Fruit fly (Drosophila melanogaster) whole organism, embryonic: ENCODE data around the gene Usp8.

Experiments
- CG10267 ChIP-seq: fragments of 200-800 bp; sonication (Bioruptor generic); optimal IDR thresholded peaks from 2 replicates; lab custom pipeline; 2018; ENCODE audit warnings: missing biosample characterization, mild to moderate bottlenecking, missing genetic modification characterization, moderate library complexity
- CG10979 ChIP-seq: fragments of 200-800 bp; sonication (Bioruptor generic); optimal IDR thresholded peaks from 2 replicates; lab custom pipeline; 2018; ENCODE audit warnings: missing biosample characterization, mild to moderate bottlenecking, missing genetic modification characterization, moderate library complexity
- CG12391 ChIP-seq: fragments of 200-800 bp; sonication (Bioruptor generic); optimal IDR thresholded peaks from 3 replicates; lab custom pipeline; 2018; ENCODE audit warnings: missing biosample characterization, mild to moderate bottlenecking, missing genetic modification characterization, moderate library complexity
- CG12744 ChIP-seq: fragments of 200-800 bp; sonication (Bioruptor generic); optimal IDR thresholded peaks from 2 replicates; lab custom pipeline; 2016; ENCODE audit warnings: missing biosample characterization, missing genetic modification characterization
- CG13624 ChIP-seq: fragments of 200-800 bp; sonication (Bioruptor generic); optimal IDR thresholded peaks from 2 replicates; lab custom pipeline; 2016; ENCODE audit warnings: missing biosample characterization, missing genetic modification characterization
- CG13775 ChIP-seq: fragments of 200-800 bp; sonication (Bioruptor generic); optimal IDR thresholded peaks from 3 replicates; lab custom pipeline; 2017; ENCODE audit warnings: missing biosample characterization, mild to moderate bottlenecking, missing genetic modification characterization
- CG1602 ChIP-seq: fragments of 200-800 bp; sonication (Bioruptor generic); optimal IDR thresholded peaks from 3 replicates; lab custom pipeline; 2016; ENCODE audit warnings: missing biosample characterization, missing genetic modification characterization
- CG18619 ChIP-seq: fragments of 200-800 bp; sonication (Bioruptor generic); optimal IDR thresholded peaks from 3 replicates; lab custom pipeline; 2017; ENCODE audit warnings: missing biosample characterization, mild to moderate bottlenecking, missing genetic modification characterization
- CG32532 ChIP-seq: fragments of 200-800 bp; sonication (Bioruptor generic); IDR thresholded peaks from 2 replicates; pipeline ENCODE4 v1.3.6; 2022; ENCODE audit warnings: missing biosample characterization, missing genetic modification characterization
- CG33213 ChIP-seq: fragments of 200-800 bp; sonication (Bioruptor generic); optimal IDR thresholded peaks from 3 replicates; lab custom pipeline; 2016; ENCODE audit warnings: missing biosample characterization, missing genetic modification characterization
- CG34224 ChIP-seq: fragments of 200-800 bp; sonication (Bioruptor generic); IDR thresholded peaks from 3 replicates; pipeline ENCODE4 v1.3.6; 2022; ENCODE audit warnings: missing biosample characterization, missing genetic modification characterization; ENCODE audit not compliant: partially characterized antibody
- CG6791 ChIP-seq: fragments of 200-800 bp; sonication (Bioruptor generic); IDR thresholded peaks from 3 replicates; pipeline ENCODE4 v1.3.6; 2022; ENCODE audit warnings: missing biosample characterization, missing genetic modification characterization; ENCODE audit not compliant: partially characterized antibody
- CG7372 ChIP-seq: fragments of 200-800 bp; sonication (Bioruptor generic); IDR thresholded peaks from 2 replicates; pipeline ENCODE4 v1.3.6; 2022; ENCODE audit warnings: missing biosample characterization, missing genetic modification characterization
- CG7556 ChIP-seq: fragments of 200-800 bp; sonication (Bioruptor generic); optimal IDR thresholded peaks from 2 replicates; lab custom pipeline; 2017; ENCODE audit warnings: missing biosample characterization, mild to moderate bottlenecking, missing genetic modification characterization
- CG9215 ChIP-seq: fragments of 200-800 bp; sonication (Bioruptor generic); IDR thresholded peaks from 2 replicates; pipeline ENCODE4 v1.3.6; 2022; ENCODE audit warnings: missing biosample characterization, missing genetic modification characterization
- CG9727 ChIP-seq: fragments of 200-800 bp; sonication (Bioruptor generic); optimal IDR thresholded peaks from 3 replicates; lab custom pipeline; 2017; ENCODE audit warnings: missing biosample characterization, mild to moderate bottlenecking, missing genetic modification characterization
- CG9797 ChIP-seq: fragments of 200-800 bp; sonication (Bioruptor generic); optimal IDR thresholded peaks from 3 replicates; lab custom pipeline; 2018; ENCODE audit warnings: missing biosample characterization, mild to moderate bottlenecking, missing genetic modification characterization
- CG9932 ChIP-seq: fragments of 200-800 bp; sonication (Bioruptor generic); IDR thresholded peaks from 2 replicates; pipeline ENCODE4 v1.3.6; 2022; ENCODE audit warnings: missing biosample characterization, missing genetic modification characterization
- Dll ChIP-seq: fragments of 200-800 bp; sonication (Bioruptor generic); IDR thresholded peaks from 4 replicates; pipeline ENCODE4 v1.3.6; 2022; ENCODE audit warnings: missing biosample characterization, missing genetic modification characterization; ENCODE audit not compliant: partially characterized antibody
- E2f1 ChIP-seq: fragments of 200-800 bp; sonication (Bioruptor generic); IDR thresholded peaks from 2 replicates; pipeline ENCODE4 v1.3.6; 2022; ENCODE audit warnings: missing biosample characterization, missing genetic modification characterization
- Ets65A ChIP-seq: fragments of 200-800 bp; sonication (Bioruptor generic); peaks from one replicate; lab custom pipeline; 2016; ENCODE audit warnings: missing biosample characterization, missing genetic modification characterization
- Fer3 ChIP-seq: fragments of 200-800 bp; sonication (Bioruptor generic); optimal IDR thresholded peaks from 2 replicates; lab custom pipeline; 2018; ENCODE audit warnings: missing biosample characterization, mild to moderate bottlenecking, missing genetic modification characterization, moderate library complexity
- Gsc ChIP-seq: fragments of 200-800 bp; sonication (Bioruptor generic); IDR thresholded peaks from 2 replicates; pipeline ENCODE4 v1.3.6; 2022; ENCODE audit warnings: missing biosample characterization, missing genetic modification characterization
- HLH54F ChIP-seq: fragments of 200-800 bp; sonication (Bioruptor generic); optimal IDR thresholded peaks from 3 replicates; lab custom pipeline; 2016; ENCODE audit warnings: missing biosample characterization, missing genetic modification characterization
- Hr3 ChIP-seq: fragments of 200-800 bp; sonication (Bioruptor generic); optimal IDR thresholded peaks from 3 replicates; lab custom pipeline; 2016; ENCODE audit warnings: missing biosample characterization, missing genetic modification characterization
- Meics ChIP-seq: fragments of 200-800 bp; sonication (Bioruptor generic); optimal IDR thresholded peaks from 2 replicates; lab custom pipeline; 2017; ENCODE audit warnings: missing biosample characterization, mild to moderate bottlenecking, missing genetic modification characterization
- NFAT ChIP-seq: fragments of 200-800 bp; sonication (Bioruptor generic); IDR thresholded peaks from 2 replicates; pipeline ENCODE4 v1.3.6; 2022; ENCODE audit warnings: missing biosample characterization, missing genetic modification characterization
- NK7.1 ChIP-seq: fragments of 200-800 bp; sonication (Bioruptor generic); optimal IDR thresholded peaks from 3 replicates; lab custom pipeline; 2016; ENCODE audit warnings: missing biosample characterization, missing genetic modification characterization
- Nf-YB ChIP-seq: fragments of 200-800 bp; sonication (Bioruptor generic); optimal IDR thresholded peaks from 3 replicates; lab custom pipeline; 2019; ENCODE audit warnings: missing biosample characterization, mild to moderate bottlenecking, missing genetic modification characterization, moderate library complexity
- Oli ChIP-seq: fragments of 200-800 bp; sonication (Bioruptor generic); optimal IDR thresholded peaks from 2 replicates; lab custom pipeline; 2018; ENCODE audit warnings: missing biosample characterization, mild to moderate bottlenecking, missing genetic modification characterization, moderate library complexity
- Sry-β ChIP-seq: fragments of 200-800 bp; sonication (Bioruptor generic); optimal IDR thresholded peaks from 2 replicates; lab custom pipeline; 2018; ENCODE audit warnings: missing biosample characterization, mild to moderate bottlenecking, missing genetic modification characterization, moderate library complexity
- TFAM ChIP-seq: fragments of 200-800 bp; sonication (Bioruptor generic); optimal IDR thresholded peaks from 2 replicates; lab custom pipeline; 2017; ENCODE audit warnings: missing biosample characterization, missing genetic modification characterization, inconsistent platforms
- bsh ChIP-seq, 2 experiments: fragments of 200-800 bp; sonication (Bioruptor generic); optimal IDR thresholded peaks; 2 replicates each; lab custom pipeline; 2017 to 2018; ENCODE audit warnings: mild to moderate bottlenecking in 2 of 2, missing biosample characterization in 2 of 2, missing genetic modification characterization in 2 of 2, moderate library complexity in 1 of 2
- cato ChIP-seq: fragments of 200-800 bp; sonication (Bioruptor generic); optimal IDR thresholded peaks from 2 replicates; lab custom pipeline; 2016; ENCODE audit warnings: missing biosample characterization, missing genetic modification characterization, borderline replicate concordance
- caup ChIP-seq: fragments of 200-800 bp; sonication (Bioruptor generic); optimal IDR thresholded peaks from 3 replicates; lab custom pipeline; 2017; ENCODE audit warnings: missing biosample characterization, mild to moderate bottlenecking, missing genetic modification characterization, moderate library complexity; ENCODE audit not compliant: severe bottlenecking
- crp ChIP-seq, 2 experiments: fragments of 200-800 bp; sonication (Bioruptor generic); optimal IDR thresholded peaks; 2 replicates in 1 of 2; 3 replicates in 1 of 2; lab custom pipeline; 2017; ENCODE audit warnings: missing biosample characterization in 2 of 2, missing genetic modification characterization in 2 of 2, mild to moderate bottlenecking in 1 of 2, moderate library complexity in 1 of 2
- dm ChIP-seq: fragments of 200-800 bp; sonication (Bioruptor generic); optimal IDR thresholded peaks from 3 replicates; lab custom pipeline; 2016; ENCODE audit warnings: missing biosample characterization, missing genetic modification characterization
- ewg ChIP-seq: fragments of 200-800 bp; sonication (Bioruptor generic); optimal IDR thresholded peaks from 3 replicates; lab custom pipeline; 2017; ENCODE audit warnings: mild to moderate bottlenecking, missing biosample characterization, missing genetic modification reagents, missing genetic modification characterization
- exex ChIP-seq: fragments of 200-800 bp; sonication (Bioruptor generic); optimal IDR thresholded peaks from 4 replicates; lab custom pipeline; 2018; ENCODE audit warnings: missing biosample characterization, mild to moderate bottlenecking, missing genetic modification characterization, moderate library complexity
- kay ChIP-seq: fragments of 200-800 bp; sonication (Bioruptor generic); optimal IDR thresholded peaks from 2 replicates; lab custom pipeline; 2016; ENCODE audit warnings: missing biosample characterization, missing genetic modification characterization
- mam ChIP-seq: fragments of 200-800 bp; sonication (Bioruptor generic); optimal IDR thresholded peaks from 3 replicates; lab custom pipeline; 2016; ENCODE audit warnings: missing biosample characterization, missing genetic modification characterization
- ranshi ChIP-seq: fragments of 200-800 bp; sonication (Bioruptor generic); IDR thresholded peaks from 2 replicates; pipeline ENCODE4 v1.3.6; 2022; ENCODE audit warnings: missing biosample characterization, missing genetic modification characterization
- slp2 ChIP-seq: fragments of 200-800 bp; sonication (Bioruptor generic); optimal IDR thresholded peaks from 2 replicates; lab custom pipeline; 2016; ENCODE audit warnings: missing biosample characterization, missing genetic modification characterization
- ssp ChIP-seq: fragments of 200-800 bp; sonication (Bioruptor generic); IDR thresholded peaks from 2 replicates; pipeline ENCODE4 v1.3.6; 2022; ENCODE audit warnings: missing biosample characterization, missing genetic modification characterization
- sug ChIP-seq: fragments of 200-800 bp; optimal IDR thresholded peaks from 2 replicates; lab custom pipeline; 2019; ENCODE audit warnings: missing biosample characterization, mild to moderate bottlenecking, missing genetic modification characterization, moderate library complexity
- tgo ChIP-seq: fragments of 200-800 bp; sonication (Bioruptor generic); IDR thresholded peaks from 3 replicates; pipeline ENCODE4 v1.3.6; 2022; ENCODE audit warnings: missing biosample characterization, missing genetic modification characterization
- wor ChIP-seq: fragments of 200-800 bp; sonication (Bioruptor generic); IDR thresholded peaks from 2 replicates; pipeline ENCODE4 v1.3.6; 2022; ENCODE audit warnings: missing biosample characterization, missing genetic modification characterization

Gene Usp8

dm6 chr3R:21101453-21102214 is 32.4 kb upstream of the Usp8 start, which contains the start of the genes CG7044 and Tbc1d22 (continued):
- TF ChIP-seq TFAM (GFP tag; lab: Kevin White, UChicago) (no peak), Sry-β (GFP tag; lab: Kevin White, UChicago) (peak; percentile 78), CG9932 (GFP tag; lab: Robert Waterston, UW) (peak; percentile 60), E2f1 (GFP tag; lab: Robert Waterston, UW) (peak; percentile 30; the same call in 1 of the 2 replicates), CG10267 (peak; percentile 22), CG10979 (peak; percentile 24), CG9727 (GFP tag; lab: Kevin White, UChicago) (peak; percentile 64), CG32532 (GFP tag; lab: Robert Waterston, UW) (peak; percentile 38), CG9797 (GFP tag; lab: Kevin White, UChicago) (peak; percentile 66), tgo (GFP tag; lab: Robert Waterston, UW) (peak; percentile 28; the same call in 2 of the 3 replicates), CG6791 (GFP tag; lab: Robert Waterston, UW) (0 out of 3 replicates have a peak, but pooled peaks have one; percentile 10), ranshi (GFP tag; lab: Robert Waterston, UW) (peak; percentile 3; the same call in 1 of the 2 replicates), Dll (GFP tag; lab: Robert Waterston, UW) (peak; percentile 50; the same call in 1 of the 4 replicates), Nf-YB (GFP tag; lab: Kevin White, UChicago) (peak; percentile 7), kay (GFP tag; lab: Kevin White, UChicago) (no peak), Gsc (no peak), CG18619 (GFP tag; lab: Kevin White, UChicago) (peak; percentile 43), cato (peak; percentile 16), dm (GFP tag; lab: Kevin White, UChicago) (no peak), CG34224 (GFP tag; lab: Robert Waterston, UW) (no peak), sug (peak; percentile 43), Meics (peak; percentile 45), bsh (GFP tag; optimal IDR thresholded peaks at IDR 0.05; lab: Kevin White, UChicago) (peak in 1 of 2 experiments; percentile 15), wor (GFP tag; lab: Robert Waterston, UW) (peak; percentile 14; the same call in 1 of the 2 replicates), Oli (peak; percentile 51), mam (GFP tag; lab: Kevin White, UChicago) (peak; percentile 48), NK7.1 (peak; percentile 3), HLH54F (GFP tag; lab: Kevin White, UChicago) (peak; percentile 64), Ets65A (GFP tag; lab: Kevin White, UChicago) (peak; percentile 60), CG7372 (no peak), ssp (GFP tag; lab: Robert Waterston, UW) (0 out of 2 replicates have a peak, but pooled peaks have one; percentile 16), CG9215 (GFP tag; lab: Robert Waterston, UW) (peak; percentile 50; the same call in 1 of the 2 replicates), ewg (peak; percentile 15), CG13775 (GFP tag; lab: Kevin White, UChicago) (peak; percentile 63), NFAT (GFP tag; lab: Robert Waterston, UW) (peak; percentile 45; the same call in 1 of the 2 replicates), CG12744 (peak; percentile 29), CG1602 (GFP tag; lab: Kevin White, UChicago) (peak; percentile 58), crp (GFP tag; optimal IDR thresholded peaks at IDR 0.05; lab: Kevin White, UChicago) (peak in 1 of 2 experiments; percentile 19), exex (tag; lab: Kevin White, UChicago) (no peak), CG33213 (GFP tag; lab: Kevin White, UChicago) (no peak), CG7556 (GFP tag; lab: Kevin White, UChicago) (peak; percentile 60), CG13624 (GFP tag; lab: Kevin White, UChicago) (peak; percentile 28), CG12391 (peak; percentile 69), caup (no peak), Hr3 (GFP tag; lab: Kevin White, UChicago) (peak; percentile 69), slp2 (GFP tag; lab: Kevin White, UChicago) (peak; percentile 46), Fer3 (tag; lab: Kevin White, UChicago) (peak; percentile 26)
